Worm (Caenorhabditis elegans) whole organism, L1 larva: Measurements from ENCODE around the gene rdl-1.

ENCODE experiments used
- Y116A8C.19 ChIP-seq: sonication (generic microtip); optimal IDR thresholded peaks from 2 replicates; lab custom pipeline; 2016; ENCODE audit warnings: missing compliant biosample characterization, missing genetic modification characterization, borderline replicate concordance
- alr-1 ChIP-seq: fragments of 200-800 bp; sonication (Bioruptor generic); optimal IDR thresholded peaks from 2 replicates; lab custom pipeline; 2018; ENCODE audit warnings: borderline replicate concordance, mild to moderate bottlenecking, missing genetic modification characterization, missing compliant biosample characterization
- aly-2 ChIP-seq: fragments of 150-350 bp; optimal IDR thresholded peaks from 2 replicates; lab custom pipeline; 2014; ENCODE audit warnings: missing biosample characterization, missing genetic modification characterization
- blmp-1 ChIP-seq: fragments of 150-350 bp; optimal IDR thresholded peaks from 2 replicates; lab custom pipeline; 2014; ENCODE audit warnings: missing biosample characterization, missing genetic modification characterization
- ceh-8 ChIP-seq: fragments of 200-800 bp; sonication (Bioruptor generic); optimal IDR thresholded peaks from 2 replicates; lab custom pipeline; 2018; ENCODE audit warnings: mild to moderate bottlenecking, missing genetic modification characterization, moderate library complexity, missing compliant biosample characterization
- ceh-82 ChIP-seq, 3 experiments: fragments of 150-350 bp in 1 of 3; sonication (generic microtip) in 2 of 3; optimal IDR thresholded peaks; 2 replicates each; lab custom pipeline; 2014 to 2017; ENCODE audit warnings: missing biosample characterization in 3 of 3, missing genetic modification characterization in 3 of 3
- ceh-88 ChIP-seq: fragments of 200-800 bp; sonication (Bioruptor generic); IDR thresholded peaks from 2 replicates; pipeline ENCODE4 v1.3.6; 2022; ENCODE audit warnings: missing genetic modification characterization, missing compliant biosample characterization
- ces-1 ChIP-seq: fragments of 150-350 bp; optimal IDR thresholded peaks from 2 replicates; lab custom pipeline; 2014; ENCODE audit warnings: missing biosample characterization, missing genetic modification reagents, missing genetic modification characterization
- efl-1 ChIP-seq, 4 experiments: fragments of 150-350 bp; optimal IDR thresholded peaks in 3 of 4; peaks in 1 of 4; 1 replicate in 1 of 4; 2 replicates in 3 of 4; lab custom pipeline; 2014; ENCODE audit warnings: missing biosample characterization in 2 of 4, missing genetic modification characterization in 2 of 4, missing genetic modification reagents in 2 of 4
- elt-3 ChIP-seq, 6 experiments: fragments of 150-350 bp in 1 of 6; sonication (generic microtip); optimal IDR thresholded peaks; 2 replicates each; lab custom pipeline; 2017 to 2018; ENCODE audit warnings: missing biosample characterization in 6 of 6, missing genetic modification characterization in 6 of 6, inconsistent platforms in 1 of 6
- ets-5 ChIP-seq: fragments of 200-800 bp; sonication (Bioruptor generic); IDR thresholded peaks from 2 replicates; pipeline ENCODE4 v1.3.6; 2022; ENCODE audit warnings: missing genetic modification characterization, missing compliant biosample characterization
- fkh-10 ChIP-seq: sonication (generic microtip); optimal IDR thresholded peaks from 2 replicates; lab custom pipeline; 2017; ENCODE audit warnings: missing biosample characterization, missing genetic modification reagents, missing genetic modification characterization
- fkh-4 ChIP-seq: sonication (generic microtip); optimal IDR thresholded peaks from 2 replicates; lab custom pipeline; 2016; ENCODE audit warnings: missing compliant biosample characterization, missing genetic modification characterization, borderline replicate concordance
- fkh-8 ChIP-seq: sonication (generic microtip); optimal IDR thresholded peaks from 2 replicates; lab custom pipeline; 2016; ENCODE audit warnings: mild to moderate bottlenecking, missing genetic modification characterization, missing compliant biosample characterization
- fos-1 ChIP-seq: fragments of 150-350 bp; optimal IDR thresholded peaks from 2 replicates; lab custom pipeline; 2014; ENCODE audit warnings: missing biosample characterization, missing genetic modification characterization
- hlh-17 ChIP-seq: fragments of 200-800 bp; sonication (Bioruptor generic); optimal IDR thresholded peaks from 2 replicates; lab custom pipeline; 2018; ENCODE audit warnings: missing genetic modification characterization, mild to moderate bottlenecking, missing compliant biosample characterization, moderate library complexity, borderline replicate concordance
- isw-1 ChIP-seq: fragments of 200-800 bp; sonication (Bioruptor generic); IDR thresholded peaks from 2 replicates; pipeline ENCODE4 v1.3.6; 2022; ENCODE audit warnings: missing genetic modification characterization, missing compliant biosample characterization
- lin-15B ChIP-seq: fragments of 150-350 bp; sonication (generic microtip); optimal IDR thresholded peaks from 3 replicates; lab custom pipeline; 2014; ENCODE audit warnings: missing biosample characterization, missing genetic modification characterization
- lin-35 ChIP-seq, 2 experiments: fragments of 150-350 bp; optimal IDR thresholded peaks; 2 replicates each; lab custom pipeline; 2014; ENCODE audit warnings: missing biosample characterization in 2 of 2, missing genetic modification characterization in 2 of 2, missing genetic modification reagents in 2 of 2
- lir-3 ChIP-seq: sonication (generic microtip); optimal IDR thresholded peaks from 2 replicates; lab custom pipeline; 2016; ENCODE audit warnings: mild to moderate bottlenecking, missing genetic modification characterization, moderate library complexity, missing compliant biosample characterization; ENCODE audit not compliant: poor library complexity
- nhr-12 ChIP-seq: sonication (generic microtip); optimal IDR thresholded peaks from 2 replicates; lab custom pipeline; 2017; ENCODE audit warnings: missing biosample characterization, missing genetic modification characterization
- nhr-20 ChIP-seq: sonication (generic microtip); optimal IDR thresholded peaks from 2 replicates; lab custom pipeline; 2016; ENCODE audit warnings: mild to moderate bottlenecking, missing genetic modification characterization, missing compliant biosample characterization
- nhr-237 ChIP-seq: fragments of 150-350 bp; optimal IDR thresholded peaks from 2 replicates; lab custom pipeline; 2014; ENCODE audit warnings: missing biosample characterization, missing genetic modification characterization
- nhr-47 ChIP-seq: sonication (generic microtip); optimal IDR thresholded peaks from 2 replicates; lab custom pipeline; 2016; ENCODE audit warnings: mild to moderate bottlenecking, missing genetic modification characterization, moderate library complexity, missing compliant biosample characterization
- nhr-71 ChIP-seq: sonication (generic microtip); optimal IDR thresholded peaks from 2 replicates; lab custom pipeline; 2016; ENCODE audit warnings: mild to moderate bottlenecking, missing genetic modification characterization, moderate library complexity, missing compliant biosample characterization
- nhr-76 ChIP-seq: sonication (generic microtip); optimal IDR thresholded peaks from 2 replicates; lab custom pipeline; 2017; ENCODE audit warnings: missing biosample characterization, missing genetic modification characterization
- nhr-77 ChIP-seq: fragments of 150-350 bp; optimal IDR thresholded peaks from 2 replicates; lab custom pipeline; 2014; ENCODE audit warnings: missing biosample characterization, missing genetic modification characterization
- nhr-85 ChIP-seq: sonication (generic microtip); peaks from one replicate; lab custom pipeline; 2016; ENCODE audit warnings: missing genetic modification characterization, inconsistent platforms, missing compliant biosample characterization
- pag-3 ChIP-seq: sonication (generic microtip); optimal IDR thresholded peaks from 2 replicates; lab custom pipeline; 2017; ENCODE audit warnings: missing genetic modification characterization, mild to moderate bottlenecking, missing compliant biosample characterization, antibody characterized with exemption, borderline replicate concordance; ENCODE audit not compliant: insufficient read depth
- pax-3 ChIP-seq: fragments of 200-800 bp; sonication (Bioruptor generic); optimal IDR thresholded peaks from 2 replicates; lab custom pipeline; 2018; ENCODE audit warnings: mild to moderate bottlenecking, missing genetic modification characterization, moderate library complexity, missing compliant biosample characterization
- rnt-1 ChIP-seq: sonication (generic microtip); optimal IDR thresholded peaks from 2 replicates; lab custom pipeline; 2016; ENCODE audit warnings: mild to moderate bottlenecking, missing genetic modification characterization, moderate library complexity, missing compliant biosample characterization
- skn-1 ChIP-seq: fragments of 150-350 bp; optimal IDR thresholded peaks from 2 replicates; lab custom pipeline; 2014; ENCODE audit warnings: missing biosample characterization, missing genetic modification characterization
- snpc-4 ChIP-seq: fragments of 150-350 bp; optimal IDR thresholded peaks from 2 replicates; lab custom pipeline; 2014; ENCODE audit warnings: missing biosample characterization, missing genetic modification characterization
- snu-23 ChIP-seq: sonication (generic microtip); optimal IDR thresholded peaks from 2 replicates; lab custom pipeline; 2016; ENCODE audit warnings: missing genetic modification characterization, missing compliant biosample characterization
- sptf-1 ChIP-seq: fragments of 150-350 bp; optimal IDR thresholded peaks from 2 replicates; lab custom pipeline; 2014; ENCODE audit warnings: missing biosample characterization, missing genetic modification characterization
- sup-37 ChIP-seq: fragments of 200-800 bp; sonication (Bioruptor generic); optimal IDR thresholded peaks from 2 replicates; lab custom pipeline; 2018; ENCODE audit warnings: mild to moderate bottlenecking, missing genetic modification characterization, missing compliant biosample characterization
- swsn-7 ChIP-seq: sonication (generic microtip); optimal IDR thresholded peaks from 2 replicates; lab custom pipeline; 2016; ENCODE audit warnings: missing genetic modification characterization, missing compliant biosample characterization
- tbx-2 ChIP-seq: sonication (generic microtip); optimal IDR thresholded peaks from 2 replicates; lab custom pipeline; 2016; ENCODE audit warnings: missing genetic modification characterization, missing compliant biosample characterization
- unc-62 ChIP-seq: fragments of 150-350 bp; optimal IDR thresholded peaks from 2 replicates; lab custom pipeline; 2014; ENCODE audit warnings: missing biosample characterization, missing genetic modification reagents, missing genetic modification characterization
- unc-98 ChIP-seq: fragments of 200-800 bp; sonication (Bioruptor generic); IDR thresholded peaks from 2 replicates; pipeline ENCODE4 v1.3.6; 2022; ENCODE audit warnings: missing genetic modification characterization, missing compliant biosample characterization
- xbp-1 ChIP-seq: sonication (generic microtip); optimal IDR thresholded peaks from 2 replicates; lab custom pipeline; 2016; ENCODE audit warnings: missing genetic modification characterization, missing compliant biosample characterization
- zag-1 ChIP-seq: fragments of 150-350 bp; optimal IDR thresholded peaks from 2 replicates; lab custom pipeline; 2014; ENCODE audit warnings: missing biosample characterization, missing genetic modification characterization
- ztf-4 ChIP-seq: fragments of 150-350 bp; optimal IDR thresholded peaks from 2 replicates; lab custom pipeline; 2014; ENCODE audit warnings: missing biosample characterization, missing genetic modification characterization

The rdl-1 gene

ce11 chrIV:7817852-7818251 lies 47.8 kb upstream of the rdl-1 start, which contains the start of gene ric-3 (continued):
- TF ChIP-seq ces-1 (GFP tag; lab: Kevin White, UChicago) (no peak), fkh-8 (tag; lab: Kevin White, UChicago) (peak; percentile 84), zag-1 (tag; lab: Kevin White, UChicago) (peak; percentile 23), elt-3 (tag; optimal IDR thresholded peaks at IDR 0.05; lab: Kevin White, UChicago) (no peak), ceh-88 (GFP tag; lab: Robert Waterston, UW) (no peak), nhr-77 (tag; lab: Kevin White, UChicago) (peak; percentile 30), unc-98 (GFP tag; lab: Robert Waterston, UW) (no peak), nhr-20 (peak; percentile 50), nhr-12 (tag; lab: Kevin White, UChicago) (no peak), nhr-76 (tag; lab: Kevin White, UChicago) (no peak), ets-5 (GFP tag; lab: Robert Waterston, UW) (no peak), lin-35 (GFP tag; optimal IDR thresholded peaks at IDR 0.05; lab: Kevin White, UChicago) (peak in 1 of 2 experiments; percentile 65), fkh-4 (tag; lab: Kevin White, UChicago) (no peak), nhr-237 (tag; lab: Kevin White, UChicago) (no peak), unc-62 (no peak), sptf-1 (no peak), skn-1 (tag; lab: Kevin White, UChicago) (peak; percentile 19), fos-1 (tag; lab: Kevin White, UChicago) (peak; percentile 52), lin-15B (no peak), efl-1 (optimal IDR thresholded peaks at IDR 0.05; lab: Kevin White, UChicago) (peak; percentile 68 to 78), efl-1 (GFP tag; optimal IDR thresholded peaks at IDR 0.05 in 1 of 2; lab: Kevin White, UChicago) (peak; percentile 32 to 95), ztf-4 (tag; lab: Kevin White, UChicago) (no peak), sup-37 (no peak), tbx-2 (tag; lab: Kevin White, UChicago) (peak; percentile 72), pag-3 (tag; lab: Kevin White, UChicago) (no peak), alr-1 (no peak), snu-23 (GFP tag; lab: Kevin White, UChicago) (peak; percentile 78), fkh-10 (peak; percentile 47), lir-3 (peak; percentile 31), nhr-85 (tag; lab: Kevin White, UChicago) (peak; percentile 49), xbp-1 (tag; lab: Kevin White, UChicago) (peak; percentile 43), nhr-47 (tag; lab: Kevin White, UChicago) (peak; percentile 72), nhr-71 (tag; lab: Kevin White, UChicago) (peak; percentile 87), swsn-7 (tag; lab: Kevin White, UChicago) (peak; percentile 73), ceh-82 (tag; optimal IDR thresholded peaks at IDR 0.05; lab: Kevin White, UChicago) (peak; percentile 45 to 63 (median 50)), blmp-1 (peak; percentile 77), ceh-8 (GFP tag; lab: Kevin White, UChicago) (no peak), hlh-17 (GFP tag; lab: Kevin White, UChicago) (no peak), snpc-4 (tag; lab: Kevin White, UChicago) (peak; percentile 23), pax-3 (peak; percentile 42), aly-2 (tag; lab: Kevin White, UChicago) (peak; percentile 57), Y116A8C.19 (no peak), rnt-1 (tag; lab: Kevin White, UChicago) (peak; percentile 84), isw-1 (GFP tag; lab: Robert Waterston, UW) (peak; percentile 56; the same call in 1 of the 2 replicates)
- TF ChIP-seq, all 84 proteins: peak for 38
